Fruit fly (Drosophila melanogaster) whole organism: ENCODE results near the gene mRpL9.

Experiments
- Dll ChIP-seq: fragments of >200 bp; optimal IDR thresholded peaks from 2 replicates; lab custom pipeline; 2017
- usp ChIP-seq: fragments of >200 bp; optimal IDR thresholded peaks from 2 replicates; lab custom pipeline; 2017; ENCODE audit warnings: missing biosample characterization, missing genetic modification characterization, mixed read lengths

dm6 chr3R:15290642-15291118 lies 39.9 kb upstream of the mRpL9 start, which contains the start of gene CG45218:
- TF ChIP-seq Dll (lab: Kevin White, UChicago) (no peak), usp (GFP tag; lab: Kevin White, UChicago) (no peak)
